Fruit fly (Drosophila melanogaster) whole organism, embryonic: Measurements from ENCODE around the gene CG32295.

Source experiments
- B-H2 ChIP-seq: fragments of 200-800 bp; sonication (Bioruptor generic); optimal IDR thresholded peaks from 2 replicates; lab custom pipeline; 2018; ENCODE audit warnings: missing biosample characterization, mild to moderate bottlenecking, missing genetic modification characterization
- CG10147 ChIP-seq: fragments of 200-800 bp; sonication (Bioruptor generic); optimal IDR thresholded peaks from 2 replicates; lab custom pipeline; 2019; ENCODE audit warnings: missing biosample characterization, mild to moderate bottlenecking, missing genetic modification characterization, moderate library complexity
- CG10366 ChIP-seq: fragments of 200-800 bp; sonication (Bioruptor generic); IDR thresholded peaks from 2 replicates; pipeline ENCODE4 v1.3.6; 2022; ENCODE audit warnings: missing biosample characterization, missing genetic modification characterization
- CG12071 ChIP-seq: fragments of 200-800 bp; sonication (Bioruptor generic); optimal IDR thresholded peaks from 3 replicates; lab custom pipeline; 2018; ENCODE audit warnings: missing biosample characterization, mild to moderate bottlenecking, missing genetic modification characterization
- CG12219 ChIP-seq: fragments of 200-800 bp; sonication (Bioruptor generic); optimal IDR thresholded peaks from 3 replicates; lab custom pipeline; 2018; ENCODE audit warnings: missing biosample characterization, mild to moderate bottlenecking, missing genetic modification characterization
- CG13287 ChIP-seq: fragments of 200-800 bp; sonication (Bioruptor generic); IDR thresholded peaks from 2 replicates; pipeline ENCODE4 v1.3.6; 2022; ENCODE audit warnings: missing biosample characterization, missing genetic modification characterization; ENCODE audit not compliant: partially characterized antibody
- CG13624 ChIP-seq: fragments of 200-800 bp; sonication (Bioruptor generic); optimal IDR thresholded peaks from 2 replicates; lab custom pipeline; 2016; ENCODE audit warnings: missing biosample characterization, missing genetic modification characterization
- CG13894 ChIP-seq: fragments of 200-800 bp; sonication (Bioruptor generic); optimal IDR thresholded peaks from 3 replicates; lab custom pipeline; 2018; ENCODE audit warnings: missing biosample characterization, mild to moderate bottlenecking, missing genetic modification characterization, moderate library complexity
- CG15514 ChIP-seq: fragments of 200-800 bp; sonication (Bioruptor generic); optimal IDR thresholded peaks from 3 replicates; lab custom pipeline; 2017; ENCODE audit warnings: missing biosample characterization, missing genetic modification characterization, mild to moderate bottlenecking, moderate library complexity, missing genetic modification reagents
- CG17328 ChIP-seq: fragments of 200-800 bp; sonication (Bioruptor generic); IDR thresholded peaks from 2 replicates; pipeline ENCODE4 v1.3.6; 2022; ENCODE audit warnings: missing biosample characterization, missing genetic modification characterization
- CG17612 ChIP-seq: fragments of 200-800 bp; sonication (Bioruptor generic); IDR thresholded peaks from 2 replicates; pipeline ENCODE4 v1.3.6; 2022; ENCODE audit warnings: missing biosample characterization, missing genetic modification characterization
- CG18011 ChIP-seq: fragments of 200-800 bp; sonication (Bioruptor generic); optimal IDR thresholded peaks from 2 replicates; lab custom pipeline; 2017; ENCODE audit warnings: missing biosample characterization, missing genetic modification characterization, mild to moderate bottlenecking, moderate library complexity, missing genotype
- CG18764 ChIP-seq: fragments of 200-800 bp; sonication (Bioruptor generic); optimal IDR thresholded peaks from 3 replicates; lab custom pipeline; 2016; ENCODE audit warnings: missing biosample characterization, missing genetic modification characterization
- CG2199 ChIP-seq: fragments of 200-800 bp; sonication (Bioruptor generic); IDR thresholded peaks from 3 replicates; pipeline ENCODE4 v1.3.6; 2022; ENCODE audit warnings: missing biosample characterization, missing genetic modification characterization
- CG2202 ChIP-seq: fragments of 200-800 bp; sonication (Bioruptor generic); optimal IDR thresholded peaks from 2 replicates; lab custom pipeline; 2018; ENCODE audit warnings: missing biosample characterization, mild to moderate bottlenecking, missing genetic modification characterization
- CG3163 ChIP-seq: fragments of 200-800 bp; sonication (Bioruptor generic); optimal IDR thresholded peaks from 3 replicates; lab custom pipeline; 2016; ENCODE audit warnings: missing biosample characterization, missing genetic modification characterization
- CG3281 ChIP-seq: fragments of 200-800 bp; sonication (Bioruptor generic); optimal IDR thresholded peaks from 3 replicates; lab custom pipeline; 2017; ENCODE audit warnings: missing biosample characterization, mild to moderate bottlenecking, missing genetic modification characterization
- CG3838 ChIP-seq: fragments of 200-800 bp; sonication (Bioruptor generic); optimal IDR thresholded peaks from 3 replicates; lab custom pipeline; 2016; ENCODE audit warnings: missing biosample characterization, missing genetic modification characterization
- CG6254 ChIP-seq: fragments of 200-800 bp; sonication (Bioruptor generic); optimal IDR thresholded peaks from 3 replicates; lab custom pipeline; 2017; ENCODE audit warnings: mild to moderate bottlenecking, missing biosample characterization, missing genetic modification reagents, missing genetic modification characterization
- CG6654 ChIP-seq: fragments of 200-800 bp; sonication (Bioruptor generic); optimal IDR thresholded peaks from 2 replicates; lab custom pipeline; 2017; ENCODE audit warnings: missing biosample characterization, mild to moderate bottlenecking, missing genetic modification characterization
- CG6791 ChIP-seq: fragments of 200-800 bp; sonication (Bioruptor generic); IDR thresholded peaks from 3 replicates; pipeline ENCODE4 v1.3.6; 2022; ENCODE audit warnings: missing biosample characterization, missing genetic modification characterization; ENCODE audit not compliant: partially characterized antibody
- CG7556 ChIP-seq: fragments of 200-800 bp; sonication (Bioruptor generic); optimal IDR thresholded peaks from 2 replicates; lab custom pipeline; 2017; ENCODE audit warnings: missing biosample characterization, mild to moderate bottlenecking, missing genetic modification characterization
- Chrac-16 ChIP-seq: fragments of 200-800 bp; sonication (Bioruptor generic); optimal IDR thresholded peaks from 3 replicates; lab custom pipeline; 2016; ENCODE audit warnings: missing biosample characterization, missing genetic modification characterization
- Dad ChIP-seq: fragments of 200-800 bp; sonication (Bioruptor generic); optimal IDR thresholded peaks from 3 replicates; lab custom pipeline; 2016; ENCODE audit warnings: missing biosample characterization, missing genetic modification characterization
- Dfd ChIP-seq, 2 experiments: fragments of >200 bp; optimal IDR thresholded peaks; 2 replicates each; lab custom pipeline; 2017; ENCODE audit warnings: missing biosample characterization in 2 of 2, missing genetic modification characterization in 2 of 2
- Dip2 ChIP-seq: fragments of 200-800 bp; sonication (Bioruptor generic); IDR thresholded peaks from 2 replicates; pipeline ENCODE4 v1.3.6; 2022; ENCODE audit warnings: missing biosample characterization, missing genetic modification characterization
- Gsc ChIP-seq: fragments of 200-800 bp; sonication (Bioruptor generic); IDR thresholded peaks from 2 replicates; pipeline ENCODE4 v1.3.6; 2022; ENCODE audit warnings: missing biosample characterization, missing genetic modification characterization
- HLH54F ChIP-seq: fragments of 200-800 bp; sonication (Bioruptor generic); optimal IDR thresholded peaks from 3 replicates; lab custom pipeline; 2016; ENCODE audit warnings: missing biosample characterization, missing genetic modification characterization
- MESR4 ChIP-seq: fragments of 200-800 bp; sonication (Bioruptor generic); optimal IDR thresholded peaks from 2 replicates; lab custom pipeline; 2018; ENCODE audit warnings: missing biosample characterization, mild to moderate bottlenecking, missing genetic modification characterization, moderate library complexity
- NC2β ChIP-seq: fragments of 200-800 bp; sonication (Bioruptor generic); optimal IDR thresholded peaks from 2 replicates; lab custom pipeline; 2016; ENCODE audit warnings: missing biosample characterization, missing genetic modification characterization
- NK7.1 ChIP-seq: fragments of 200-800 bp; sonication (Bioruptor generic); optimal IDR thresholded peaks from 3 replicates; lab custom pipeline; 2016; ENCODE audit warnings: missing biosample characterization, missing genetic modification characterization
- Oli ChIP-seq: fragments of 200-800 bp; sonication (Bioruptor generic); optimal IDR thresholded peaks from 2 replicates; lab custom pipeline; 2018; ENCODE audit warnings: missing biosample characterization, mild to moderate bottlenecking, missing genetic modification characterization, moderate library complexity
- Ravus ChIP-seq: fragments of 200-800 bp; sonication (Bioruptor generic); IDR thresholded peaks from 2 replicates; pipeline ENCODE4 v1.3.6; 2022; ENCODE audit warnings: missing biosample characterization, missing genetic modification characterization
- Scr ChIP-seq: fragments of 200-800 bp; sonication (Bioruptor generic); IDR thresholded peaks from 2 replicates; pipeline ENCODE4 v1.3.6; 2022; ENCODE audit warnings: missing biosample characterization, missing genetic modification characterization; ENCODE audit not compliant: partially characterized antibody
- Sry-β ChIP-seq: fragments of 200-800 bp; sonication (Bioruptor generic); optimal IDR thresholded peaks from 2 replicates; lab custom pipeline; 2018; ENCODE audit warnings: missing biosample characterization, mild to moderate bottlenecking, missing genetic modification characterization, moderate library complexity
- bcd ChIP-seq: fragments of 200-800 bp; sonication (Bioruptor generic); optimal IDR thresholded peaks from 2 replicates; lab custom pipeline; 2017; ENCODE audit warnings: missing biosample characterization, mild to moderate bottlenecking, missing genetic modification characterization
- ftz-f1 ChIP-seq: fragments of 200-800 bp; sonication (Bioruptor generic); optimal IDR thresholded peaks from 2 replicates; lab custom pipeline; 2016; ENCODE audit warnings: missing biosample characterization, missing genetic modification characterization
- jumu ChIP-seq: fragments of 200-800 bp; sonication (Bioruptor generic); optimal IDR thresholded peaks from 3 replicates; lab custom pipeline; 2016; ENCODE audit warnings: missing biosample characterization, missing genetic modification characterization
- mam ChIP-seq: fragments of 200-800 bp; sonication (Bioruptor generic); optimal IDR thresholded peaks from 3 replicates; lab custom pipeline; 2016; ENCODE audit warnings: missing biosample characterization, missing genetic modification characterization
- onecut ChIP-seq: fragments of 200-800 bp; sonication (Bioruptor generic); IDR thresholded peaks from 2 replicates; pipeline ENCODE4 v1.3.6; 2022; ENCODE audit warnings: missing biosample characterization, missing genetic modification characterization
- pros ChIP-seq: fragments of 200-800 bp; sonication (Bioruptor generic); optimal IDR thresholded peaks from 3 replicates; lab custom pipeline; 2019; ENCODE audit warnings: missing biosample characterization, mild to moderate bottlenecking, missing genetic modification characterization, moderate library complexity
- salm ChIP-seq: fragments of 200-800 bp; sonication (Bioruptor generic); optimal IDR thresholded peaks from 2 replicates; lab custom pipeline; 2018; ENCODE audit warnings: missing biosample characterization, mild to moderate bottlenecking, missing genetic modification characterization
- sc ChIP-seq, 3 experiments: fragments of >200 bp in 2 of 3; fragments of 200-800 bp in 1 of 3; sonication (Bioruptor generic) in 1 of 3; optimal IDR thresholded peaks; 2 replicates in 2 of 3; 3 replicates in 1 of 3; lab custom pipeline; 2017; ENCODE audit warnings: mild to moderate bottlenecking in 1 of 3, missing biosample characterization in 1 of 3, missing genetic modification characterization in 1 of 3, missing genetic modification reagents in 1 of 3
- schlank ChIP-seq: fragments of 200-800 bp; sonication (Bioruptor generic); optimal IDR thresholded peaks from 2 replicates; lab custom pipeline; 2018; ENCODE audit warnings: missing biosample characterization, mild to moderate bottlenecking, missing genetic modification characterization
- slbo ChIP-seq: fragments of 200-800 bp; sonication (Bioruptor generic); IDR thresholded peaks from 2 replicates; pipeline ENCODE4 v1.3.6; 2022; ENCODE audit warnings: missing biosample characterization, missing genetic modification characterization
- sob ChIP-seq: fragments of 200-800 bp; sonication (Bioruptor generic); IDR thresholded peaks from 2 replicates; pipeline ENCODE4 v1.3.6; 2022; ENCODE audit warnings: missing biosample characterization, missing genetic modification characterization
- tll ChIP-seq, 2 experiments: fragments of 200-800 bp in 1 of 2; fragments of >200 bp in 1 of 2; sonication (Bioruptor generic) in 1 of 2; optimal IDR thresholded peaks; 2 replicates each; lab custom pipeline; 2017 to 2019; ENCODE audit warnings: missing biosample characterization in 2 of 2, missing genetic modification characterization in 2 of 2, mild to moderate bottlenecking in 1 of 2, moderate library complexity in 1 of 2
- tna ChIP-seq: fragments of 200-800 bp; sonication (Bioruptor generic); IDR thresholded peaks from 2 replicates; pipeline ENCODE4 v1.3.6; 2022; ENCODE audit warnings: missing biosample characterization, missing genetic modification characterization; ENCODE audit not compliant: partially characterized antibody
- trem ChIP-seq: fragments of 200-800 bp; optimal IDR thresholded peaks from 3 replicates; lab custom pipeline; 2019; ENCODE audit warnings: missing biosample characterization, mild to moderate bottlenecking, missing genetic modification characterization, moderate library complexity
- tup ChIP-seq: fragments of 200-800 bp; sonication (Bioruptor generic); optimal IDR thresholded peaks from 2 replicates; lab custom pipeline; 2016; ENCODE audit warnings: missing biosample characterization, mild to moderate bottlenecking, missing genetic modification characterization, moderate library complexity

The CG32295 gene

dm6 chr3L:2532377-2532776 lies 5.6 kb upstream of the CG32295 start (continued):
- TF ChIP-seq schlank (no peak), Sry-β (GFP tag; lab: Kevin White, UChicago) (no peak), CG7556 (no peak), CG6254 (GFP tag; lab: Kevin White, UChicago) (no peak), trem (tag; lab: Kevin White, UChicago) (no peak), CG6791 (no peak), tll (GFP tag; optimal IDR thresholded peaks at IDR 0.05; lab: Kevin White, UChicago) (no peak), mam (peak; percentile 15), Chrac-16 (GFP tag; lab: Kevin White, UChicago) (no peak), CG13894 (tag; lab: Kevin White, UChicago) (no peak), CG18764 (GFP tag; lab: Kevin White, UChicago) (no peak), jumu (no peak), CG2202 (tag; lab: Kevin White, UChicago) (no peak), Scr (GFP tag; lab: Robert Waterston, UW) (no peak), Gsc (GFP tag; lab: Robert Waterston, UW) (0 out of 2 replicates have a peak, but pooled peaks have one; percentile 6), tup (GFP tag; lab: Kevin White, UChicago) (no peak), ftz-f1 (GFP tag; lab: Kevin White, UChicago) (no peak), Oli (tag; lab: Kevin White, UChicago) (peak; percentile 15), onecut (GFP tag; lab: Robert Waterston, UW) (no peak), sob (GFP tag; lab: Robert Waterston, UW) (peak; percentile 59; the same call in 1 of the 2 replicates), CG10147 (GFP tag; lab: Kevin White, UChicago) (no peak), B-H2 (GFP tag; lab: Kevin White, UChicago) (no peak), CG3281 (no peak), CG10366 (GFP tag; lab: Robert Waterston, UW) (peak; percentile 66), Dip2 (GFP tag; lab: Robert Waterston, UW) (no peak), Dad (GFP tag; lab: Kevin White, UChicago) (peak; percentile 8), CG18011 (GFP tag; lab: Kevin White, UChicago) (no peak), CG17612 (0 out of 2 replicates have a peak, but pooled peaks have one; percentile 40), CG6654 (GFP tag; lab: Kevin White, UChicago) (no peak), NK7.1 (no peak), CG3163 (GFP tag; lab: Kevin White, UChicago) (no peak), CG13624 (no peak), tna (GFP tag; lab: Robert Waterston, UW) (no peak), CG12071 (peak; percentile 55), CG3838 (GFP tag; lab: Kevin White, UChicago) (no peak), CG13287 (GFP tag; lab: Robert Waterston, UW) (no peak), Ravus (no peak), MESR4 (no peak), Dfd (GFP tag; optimal IDR thresholded peaks at IDR 0.05; lab: Kevin White, UChicago) (no peak), CG17328 (GFP tag; lab: Robert Waterston, UW) (peak; percentile 67), slbo (peak; percentile 58), bcd (peak; percentile 21), CG2199 (GFP tag; lab: Robert Waterston, UW) (0 out of 3 replicates have a peak, but pooled peaks have one; percentile 60), CG15514 (GFP tag; lab: Kevin White, UChicago) (no peak), salm (no peak), CG12219 (GFP tag; lab: Kevin White, UChicago) (no peak), HLH54F (GFP tag; lab: Kevin White, UChicago) (no peak), NC2β (GFP tag; lab: Kevin White, UChicago) (no peak), pros (no peak), sc (optimal IDR thresholded peaks at IDR 0.05; lab: Kevin White, UChicago) (no peak), sc (GFP tag; optimal IDR thresholded peaks at IDR 0.05; lab: Kevin White, UChicago) (no peak)
